Worm (Caenorhabditis elegans) whole organism, young adult: Measurements from ENCODE around the gene B0280.9.

Experiments used
- ama-1 ChIP-seq, 3 experiments: fragments of 150-350 bp in 1 of 3; sonication (generic microtip) in 2 of 3; optimal IDR thresholded peaks; 2 replicates each; lab custom pipeline; 2014 to 2018; ENCODE audit warnings: missing biosample characterization in 2 of 3, missing genetic modification characterization in 2 of 3, missing genetic modification reagents in 2 of 3
- attf-3 ChIP-seq: fragments of 200-800 bp; sonication (Bioruptor generic); conservative IDR thresholded peaks from 2 replicates; pipeline ENCODE4 v1.3.6; 2022; ENCODE audit warnings: missing genetic modification reagents, missing genetic modification characterization, missing compliant biosample characterization
- madf-10 ChIP-seq: sonication (generic microtip); optimal IDR thresholded peaks from 2 replicates; lab custom pipeline; 2016; ENCODE audit warnings: mild to moderate bottlenecking, missing genetic modification characterization, missing compliant biosample characterization
- nfyb-1 ChIP-seq: fragments of 200-800 bp; sonication (Bioruptor generic); IDR thresholded peaks from 2 replicates; pipeline ENCODE4 v1.3.6; 2022; ENCODE audit warnings: missing genetic modification reagents, missing genetic modification characterization, missing compliant biosample characterization
- nhr-179 ChIP-seq: sonication (generic microtip); optimal IDR thresholded peaks from 2 replicates; lab custom pipeline; 2016; ENCODE audit warnings: mild to moderate bottlenecking, missing genetic modification characterization, missing compliant biosample characterization
- unc-130 ChIP-seq: sonication (generic microtip); optimal IDR thresholded peaks from 2 replicates; lab custom pipeline; 2016; ENCODE audit warnings: missing genetic modification reagents, missing genetic modification characterization, missing compliant biosample characterization
- unc-62 ChIP-seq: fragments of 150-350 bp; optimal IDR thresholded peaks from 2 replicates; lab custom pipeline; 2014; ENCODE audit warnings: missing biosample characterization, missing genetic modification reagents, missing genetic modification characterization

DNA sequence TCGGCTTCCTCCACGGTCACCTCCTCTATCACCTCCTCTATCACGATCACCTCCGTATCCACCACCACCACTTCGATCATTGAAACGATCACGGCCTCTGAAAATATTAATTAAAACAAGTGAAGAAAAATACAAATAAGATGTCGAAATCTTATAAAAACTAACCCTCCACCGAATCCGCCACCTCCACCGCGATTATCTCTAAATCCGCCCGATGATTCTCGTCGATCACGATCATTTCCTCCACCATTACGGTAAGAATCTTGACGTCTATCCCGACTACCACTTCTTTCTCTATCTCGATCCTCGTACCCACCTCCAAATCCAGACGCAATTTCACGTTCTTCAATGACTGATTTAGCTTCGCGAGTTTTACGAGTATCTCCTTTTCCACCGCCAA lies 36.6 kb upstream of the B0280.9 start:
- TF ChIP-seq unc-130 (GFP tag; lab: Kevin White, UChicago) (no peak), nfyb-1 (GFP tag; lab: Robert Waterston, UW) (no peak), ama-1 (optimal IDR thresholded peaks at IDR 0.05; lab: Kevin White, UChicago) (no peak), ama-1 (GFP tag; optimal IDR thresholded peaks at IDR 0.05; lab: Kevin White, UChicago) (no peak), madf-10 (tag; lab: Kevin White, UChicago) (no peak), nhr-179 (tag; lab: Kevin White, UChicago) (no peak), attf-3 (GFP tag; lab: Robert Waterston, UW) (no peak), unc-62 (GFP tag; lab: Kevin White, UChicago) (no peak)
